Fruit fly (Drosophila melanogaster): ENCODE results near the gene TM9SF2.

Gene TM9SF2

DNA sequence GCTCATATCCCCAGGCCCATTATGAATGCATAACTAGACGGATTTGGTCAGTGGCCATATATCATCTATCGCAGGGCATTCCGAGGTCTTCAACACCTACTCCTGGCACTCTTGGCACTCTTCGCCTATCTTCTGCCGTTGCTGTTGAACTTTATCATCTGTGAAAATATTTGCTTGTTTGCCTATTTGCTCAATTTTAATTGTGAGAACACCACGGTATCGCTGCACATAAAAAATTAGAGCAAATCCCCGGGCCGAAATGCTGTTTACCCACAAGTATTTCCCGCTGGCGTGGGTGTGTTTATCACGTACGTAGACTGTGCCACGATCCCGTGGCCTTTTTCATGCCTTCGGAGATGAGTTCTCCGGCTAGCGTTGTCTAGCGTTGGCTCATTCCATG, 46.7 kb upstream of the TM9SF2 start (continued):
- TF ChIP-seq Hsf (GFP tag; optimal IDR thresholded peaks at IDR 0.05), result peak; percentile 38
- peak; percentile 38; the same call in 1 of the 3 replicates for TF ChIP-seq Optix (GFP tag; IDR thresholded peaks at IDR 0.05)
- TF ChIP-seq CG16863 (GFP tag; optimal IDR thresholded peaks at IDR 0.05), result peak; percentile 42
- TF ChIP-seq zfh1 (GFP tag; IDR thresholded peaks at IDR 0.05), result peak; percentile 74; the same call in 2 of the 3 replicates
- peak; percentile 2 for TF ChIP-seq CG18476 (GFP tag; optimal IDR thresholded peaks at IDR 0.05)
- no peak for TF ChIP-seq wor (GFP tag; IDR thresholded peaks at IDR 0.05)
- peak; percentile 12 for TF ChIP-seq repo (GFP tag; optimal IDR thresholded peaks at IDR 0.05)
- TF ChIP-seq CG18764 (GFP tag; optimal IDR thresholded peaks at IDR 0.05), result peak; percentile 53
- TF ChIP-seq CG14050 (GFP tag; IDR thresholded peaks at IDR 0.05), result no peak
- peak; percentile 10; the same call in 1 of the 2 replicates for TF ChIP-seq stc (GFP tag; IDR thresholded peaks at IDR 0.05)
- peak; percentile 11 for TF ChIP-seq gro (GFP tag; optimal IDR thresholded peaks at IDR 0.05)
- TF ChIP-seq CG11504 (tag; optimal IDR thresholded peaks at IDR 0.05), result peak; percentile 52
- peak; percentile 82 for TF ChIP-seq CG1603 (tag; optimal IDR thresholded peaks at IDR 0.05)
- TF ChIP-seq CG32767 (GFP tag; IDR thresholded peaks at IDR 0.05), result no peak
- 0 out of 2 replicates have a peak, but pooled peaks have one; percentile 28 for TF ChIP-seq peb (GFP tag; IDR thresholded peaks at IDR 0.05)
- TF ChIP-seq Nf-YC (tag; optimal IDR thresholded peaks at IDR 0.05), result peak; percentile 20
- no peak for TF ChIP-seq CG34224 (GFP tag; IDR thresholded peaks at IDR 0.05; ENCODE audit: partially characterized antibody)
- peak; percentile 28 for TF ChIP-seq abd-A (tag; optimal IDR thresholded peaks at IDR 0.05)
- TF ChIP-seq CG3407 (GFP tag; optimal IDR thresholded peaks at IDR 0.05), result peak; percentile 78
- TF ChIP-seq Vsx1 (GFP tag; optimal IDR thresholded peaks at IDR 0.05), result peak; percentile 68
- 0 out of 2 replicates have a peak, but pooled peaks have one; percentile 18 for TF ChIP-seq Nf-YA (GFP tag; IDR thresholded peaks at IDR 0.05)
- TF ChIP-seq pho (GFP tag; optimal IDR thresholded peaks at IDR 0.05), result peak; percentile 4
- peak; percentile 15 for TF ChIP-seq slp2 (GFP tag; optimal IDR thresholded peaks at IDR 0.05)
- TF ChIP-seq HmgZ (tag; optimal IDR thresholded peaks at IDR 0.05), result peak; percentile 37
- peak; percentile 51 for TF ChIP-seq NK7.1 (GFP tag; optimal IDR thresholded peaks at IDR 0.05)
- TF ChIP-seq CG2120 (GFP tag; optimal IDR thresholded peaks at IDR 0.05), result peak; percentile 12
- TF ChIP-seq CG31365 (tag; optimal IDR thresholded peaks at IDR 0.05), result peak; percentile 58
- TF ChIP-seq C15 (GFP tag; IDR thresholded peaks at IDR 0.05), result no peak
- peak; percentile 11 for TF ChIP-seq CG10979 (tag; optimal IDR thresholded peaks at IDR 0.05)
- peak; percentile 28 for TF ChIP-seq CG7786 (GFP tag; optimal IDR thresholded peaks at IDR 0.05)
- peak; percentile 65 for TF ChIP-seq CG6683 (GFP tag; optimal IDR thresholded peaks at IDR 0.05)
- peak; percentile 59 for TF ChIP-seq bab2 (GFP tag; optimal IDR thresholded peaks at IDR 0.05)
- no peak for TF ChIP-seq CG2889 (GFP tag; IDR thresholded peaks at IDR 0.05)
- TF ChIP-seq Rfx (GFP tag; IDR thresholded peaks at IDR 0.05), result peak; percentile 42; the same call in 1 of the 2 replicates
- peak; percentile 7 for TF ChIP-seq CG1647 (GFP tag; optimal IDR thresholded peaks at IDR 0.05)
- TF ChIP-seq jumu (GFP tag; optimal IDR thresholded peaks at IDR 0.05), result peak; percentile 51
- peak; percentile 34 for TF ChIP-seq CG30403 (GFP tag; optimal IDR thresholded peaks at IDR 0.05)
- no peak for TF ChIP-seq hkb (optimal IDR thresholded peaks at IDR 0.05)
- peak; percentile 67 for TF ChIP-seq hkb (GFP tag; IDR thresholded peaks at IDR 0.05)
- TF ChIP-seq CG11723 (GFP tag; optimal IDR thresholded peaks at IDR 0.05), result peak; percentile 66
- TF ChIP-seq Ptx1 (GFP tag; IDR thresholded peaks at IDR 0.05), result peak; percentile 30; the same call in 1 of the 2 replicates
- no peak for TF ChIP-seq dm (GFP tag; optimal IDR thresholded peaks at IDR 0.05)
- TF ChIP-seq HLH54F (GFP tag; optimal IDR thresholded peaks at IDR 0.05), result peak; percentile 1
- peak; percentile 51 for TF ChIP-seq nerfin-1 (tag; optimal IDR thresholded peaks at IDR 0.05)
- peak; percentile 53 for TF ChIP-seq Hey (tag; optimal IDR thresholded peaks at IDR 0.05)
- TF ChIP-seq so (GFP tag; IDR thresholded peaks at IDR 0.05), result 0 out of 3 replicates have a peak, but pooled peaks have one; percentile 30
- TF ChIP-seq CG12391 (tag; optimal IDR thresholded peaks at IDR 0.05), result peak; percentile 32
- peak; percentile 39; the same call in 1 of the 2 replicates for TF ChIP-seq vvl (GFP tag; IDR thresholded peaks at IDR 0.05)
- peak; percentile 34 for TF ChIP-seq Max (GFP tag; optimal IDR thresholded peaks at IDR 0.05)
- peak; percentile 71 for TF ChIP-seq CG15514 (GFP tag; optimal IDR thresholded peaks at IDR 0.05)
- TF ChIP-seq kay (GFP tag; optimal IDR thresholded peaks at IDR 0.05), result no peak
- TF ChIP-seq Dip3 (GFP tag; optimal IDR thresholded peaks at IDR 0.05), result peak; percentile 11
